Fruit fly (Drosophila melanogaster) whole organism, embryonic: ENCODE data around the gene Mal-B1.

ENCODE experiments used
- Adf1 ChIP-seq: fragments of 200-800 bp; sonication (Bioruptor generic); IDR thresholded peaks from 2 replicates; pipeline ENCODE4 v1.3.6; 2022; ENCODE audit warnings: missing biosample characterization, missing genetic modification characterization
- Awh ChIP-seq: fragments of 200-800 bp; sonication (Bioruptor generic); IDR thresholded peaks from 2 replicates; pipeline ENCODE4, ENCODE4 v1.3.6; 2022; ENCODE audit warnings: missing biosample characterization, missing genetic modification characterization
- BtbVII ChIP-seq: fragments of 200-800 bp; sonication (Bioruptor generic); optimal IDR thresholded peaks from 3 replicates; lab custom pipeline; 2017; ENCODE audit warnings: missing biosample characterization, mild to moderate bottlenecking, missing genetic modification characterization
- CG10267 ChIP-seq: fragments of 200-800 bp; sonication (Bioruptor generic); optimal IDR thresholded peaks from 2 replicates; lab custom pipeline; 2018; ENCODE audit warnings: missing biosample characterization, mild to moderate bottlenecking, missing genetic modification characterization, moderate library complexity
- CG10959 ChIP-seq: fragments of 200-800 bp; sonication (Bioruptor generic); IDR thresholded peaks from 2 replicates; pipeline ENCODE4 v1.3.6; 2022; ENCODE audit warnings: missing biosample characterization, missing genetic modification characterization
- CG14710 ChIP-seq: fragments of 200-800 bp; sonication (Bioruptor generic); optimal IDR thresholded peaks from 3 replicates; lab custom pipeline; 2019; ENCODE audit warnings: missing biosample characterization, mild to moderate bottlenecking, missing genetic modification characterization, moderate library complexity
- CG14965 ChIP-seq: fragments of 200-800 bp; sonication (Bioruptor generic); optimal IDR thresholded peaks from 2 replicates; lab custom pipeline; 2016; ENCODE audit warnings: missing biosample characterization, missing genetic modification characterization, borderline replicate concordance
- CG15073 ChIP-seq: fragments of 200-800 bp; sonication (Bioruptor generic); optimal IDR thresholded peaks from 2 replicates; lab custom pipeline; 2016; ENCODE audit warnings: missing biosample characterization, missing genetic modification characterization
- CG17186 ChIP-seq: fragments of 200-800 bp; sonication (Bioruptor generic); optimal IDR thresholded peaks from 3 replicates; lab custom pipeline; 2017; ENCODE audit warnings: missing biosample characterization, missing genetic modification reagents, missing genetic modification characterization
- CG17385 ChIP-seq: fragments of 200-800 bp; sonication (Bioruptor generic); optimal IDR thresholded peaks from 3 replicates; lab custom pipeline; 2018; ENCODE audit warnings: missing biosample characterization, mild to moderate bottlenecking, missing genetic modification characterization
- CG18619 ChIP-seq: fragments of 200-800 bp; sonication (Bioruptor generic); optimal IDR thresholded peaks from 3 replicates; lab custom pipeline; 2017; ENCODE audit warnings: missing biosample characterization, mild to moderate bottlenecking, missing genetic modification characterization
- CG2678 ChIP-seq: fragments of 200-800 bp; sonication (Bioruptor generic); optimal IDR thresholded peaks from 3 replicates; lab custom pipeline; 2019; ENCODE audit warnings: missing biosample characterization, mild to moderate bottlenecking, missing genetic modification characterization, moderate library complexity
- CG32532 ChIP-seq: fragments of 200-800 bp; sonication (Bioruptor generic); IDR thresholded peaks from 2 replicates; pipeline ENCODE4 v1.3.6; 2022; ENCODE audit warnings: missing biosample characterization, missing genetic modification characterization
- CG3281 ChIP-seq: fragments of 200-800 bp; sonication (Bioruptor generic); optimal IDR thresholded peaks from 3 replicates; lab custom pipeline; 2017; ENCODE audit warnings: missing biosample characterization, mild to moderate bottlenecking, missing genetic modification characterization
- CG3726 ChIP-seq: fragments of 200-800 bp; sonication (Bioruptor generic); IDR thresholded peaks from 3 replicates; pipeline ENCODE4, ENCODE4 v1.3.6; 2022; ENCODE audit warnings: missing biosample characterization, missing genetic modification characterization
- CG4820 ChIP-seq: fragments of 200-800 bp; sonication (Bioruptor generic); optimal IDR thresholded peaks from 3 replicates; lab custom pipeline; 2016; ENCODE audit warnings: missing biosample characterization, missing genetic modification characterization
- CG6765 ChIP-seq: fragments of 200-800 bp; sonication (Bioruptor generic); optimal IDR thresholded peaks from 3 replicates; lab custom pipeline; 2017; ENCODE audit warnings: missing biosample characterization, mild to moderate bottlenecking, missing genetic modification characterization
- CG8281 ChIP-seq: fragments of 200-800 bp; sonication (Bioruptor generic); optimal IDR thresholded peaks from 2 replicates; lab custom pipeline; 2018; ENCODE audit warnings: missing biosample characterization, mild to moderate bottlenecking, missing genetic modification characterization, moderate library complexity
- CG9437 ChIP-seq: fragments of 200-800 bp; sonication (Bioruptor generic); optimal IDR thresholded peaks from 2 replicates; lab custom pipeline; 2018; ENCODE audit warnings: missing biosample characterization, mild to moderate bottlenecking, missing genetic modification characterization
- CHES-1-like ChIP-seq: fragments of 200-800 bp; sonication (Bioruptor generic); optimal IDR thresholded peaks from 2 replicates; lab custom pipeline; 2016; ENCODE audit warnings: missing biosample characterization, missing genetic modification characterization
- CTCF ChIP-seq: fragments of 200-800 bp; sonication (Bioruptor generic); optimal IDR thresholded peaks from 2 replicates; lab custom pipeline; 2017; ENCODE audit warnings: missing biosample characterization, mild to moderate bottlenecking, missing genetic modification characterization, moderate library complexity
- Dll ChIP-seq: fragments of 200-800 bp; sonication (Bioruptor generic); IDR thresholded peaks from 4 replicates; pipeline ENCODE4 v1.3.6; 2022; ENCODE audit warnings: missing biosample characterization, missing genetic modification characterization; ENCODE audit not compliant: partially characterized antibody
- H2.0 ChIP-seq: fragments of 200-800 bp; sonication (Bioruptor generic); IDR thresholded peaks from 2 replicates; pipeline ENCODE4 v1.3.6; 2022; ENCODE audit warnings: missing biosample characterization, missing genetic modification characterization
- HHEX ChIP-seq: fragments of 200-800 bp; sonication (Bioruptor generic); optimal IDR thresholded peaks from 3 replicates; lab custom pipeline; 2017; ENCODE audit warnings: missing biosample characterization, mild to moderate bottlenecking, missing genetic modification characterization, missing genetic modification reagents
- Kr ChIP-seq: fragments of 200-800 bp; sonication (Bioruptor generic); optimal IDR thresholded peaks from 2 replicates; lab custom pipeline; 2017; ENCODE audit warnings: missing biosample characterization, mild to moderate bottlenecking, missing genetic modification characterization
- MBD-R2 ChIP-seq: fragments of 200-800 bp; sonication (Bioruptor generic); IDR thresholded peaks from 2 replicates; pipeline ENCODE4 v1.3.6; 2022; ENCODE audit warnings: missing biosample characterization, missing genetic modification characterization
- MESR4 ChIP-seq: fragments of 200-800 bp; sonication (Bioruptor generic); optimal IDR thresholded peaks from 2 replicates; lab custom pipeline; 2018; ENCODE audit warnings: missing biosample characterization, mild to moderate bottlenecking, missing genetic modification characterization, moderate library complexity
- Meics ChIP-seq: fragments of 200-800 bp; sonication (Bioruptor generic); optimal IDR thresholded peaks from 2 replicates; lab custom pipeline; 2017; ENCODE audit warnings: missing biosample characterization, mild to moderate bottlenecking, missing genetic modification characterization
- Nf-YA ChIP-seq: fragments of 200-800 bp; sonication (Bioruptor generic); IDR thresholded peaks from 2 replicates; pipeline ENCODE4 v1.3.6; 2022; ENCODE audit warnings: missing biosample characterization, missing genetic modification characterization
- Trl ChIP-seq, 3 experiments: fragments of >200 bp in 2 of 3; fragments of 200-800 bp in 1 of 3; sonication (Bioruptor generic) in 1 of 3; optimal IDR thresholded peaks; 2 replicates in 1 of 3; 3 replicates in 2 of 3; lab custom pipeline; 2016 to 2017; ENCODE audit warnings: missing biosample characterization in 1 of 3, missing genetic modification characterization in 1 of 3
- Usf ChIP-seq: fragments of 200-800 bp; sonication (Bioruptor generic); optimal IDR thresholded peaks from 2 replicates; lab custom pipeline; 2017; ENCODE audit warnings: missing genotype, missing biosample characterization, missing genetic modification characterization
- YL-1 ChIP-seq: fragments of 200-800 bp; sonication (Bioruptor generic); optimal IDR thresholded peaks from 3 replicates; lab custom pipeline; 2017; ENCODE audit warnings: missing biosample characterization, mild to moderate bottlenecking, missing genetic modification characterization
- bowl ChIP-seq: fragments of 200-800 bp; sonication (Bioruptor generic); IDR thresholded peaks from 2 replicates; pipeline ENCODE4 v1.3.6; 2022; ENCODE audit warnings: missing biosample characterization, missing genetic modification characterization
- croc ChIP-seq: fragments of 200-800 bp; sonication (Bioruptor generic); conservative IDR thresholded peaks from 3 replicates; pipeline ENCODE4 v1.3.6; 2022; ENCODE audit warnings: missing biosample characterization, missing genetic modification characterization
- dati ChIP-seq: fragments of 200-800 bp; sonication (Bioruptor generic); IDR thresholded peaks from 2 replicates; pipeline ENCODE4 v1.3.6; 2022; ENCODE audit warnings: missing biosample characterization, missing genetic modification characterization
- fd102C ChIP-seq: fragments of 200-800 bp; sonication (Bioruptor generic); optimal IDR thresholded peaks from 2 replicates; lab custom pipeline; 2018; ENCODE audit warnings: missing biosample characterization, mild to moderate bottlenecking, missing genetic modification characterization, moderate library complexity
- ftz-f1 ChIP-seq: fragments of 200-800 bp; sonication (Bioruptor generic); optimal IDR thresholded peaks from 2 replicates; lab custom pipeline; 2016; ENCODE audit warnings: missing biosample characterization, missing genetic modification characterization
- fu2 ChIP-seq: fragments of 200-800 bp; sonication (Bioruptor generic); optimal IDR thresholded peaks from 2 replicates; lab custom pipeline; 2016; ENCODE audit warnings: missing biosample characterization, missing genetic modification characterization
- gcm ChIP-seq: fragments of 200-800 bp; sonication (Bioruptor generic); optimal IDR thresholded peaks from 2 replicates; lab custom pipeline; 2019; ENCODE audit warnings: missing biosample characterization, mild to moderate bottlenecking, missing genetic modification characterization, moderate library complexity
- gcm2 ChIP-seq: fragments of 200-800 bp; sonication (Bioruptor generic); optimal IDR thresholded peaks from 2 replicates; lab custom pipeline; 2016; ENCODE audit warnings: missing biosample characterization, missing genetic modification characterization
- gem ChIP-seq: fragments of 200-800 bp; sonication (Bioruptor generic); optimal IDR thresholded peaks from 2 replicates; lab custom pipeline; 2019; ENCODE audit warnings: missing biosample characterization, mild to moderate bottlenecking, missing genetic modification characterization, moderate library complexity
- hb ChIP-seq: fragments of 200-800 bp; sonication (Bioruptor generic); IDR thresholded peaks from 3 replicates; pipeline ENCODE4 v1.3.6; 2022; ENCODE audit warnings: missing biosample characterization, missing genetic modification characterization; ENCODE audit not compliant: partially characterized antibody
- jumu ChIP-seq: fragments of 200-800 bp; sonication (Bioruptor generic); optimal IDR thresholded peaks from 3 replicates; lab custom pipeline; 2016; ENCODE audit warnings: missing biosample characterization, missing genetic modification characterization
- nerfin-1 ChIP-seq: fragments of 200-800 bp; sonication (Bioruptor generic); optimal IDR thresholded peaks from 3 replicates; lab custom pipeline; 2019; ENCODE audit warnings: missing biosample characterization, mild to moderate bottlenecking, missing genetic modification characterization, moderate library complexity
- nom ChIP-seq: fragments of 200-800 bp; sonication (Bioruptor generic); optimal IDR thresholded peaks from 2 replicates; lab custom pipeline; 2017; ENCODE audit warnings: missing biosample characterization, missing genetic modification characterization, mild to moderate bottlenecking, moderate library complexity, missing genetic modification reagents
- rib ChIP-seq: fragments of 200-800 bp; sonication (Bioruptor generic); IDR thresholded peaks from 2 replicates; pipeline ENCODE4 v1.3.6; 2022; ENCODE audit warnings: missing biosample characterization, missing genetic modification characterization
- seq ChIP-seq: fragments of 200-800 bp; sonication (Bioruptor generic); IDR thresholded peaks from 2 replicates; pipeline ENCODE4 v1.3.6; 2022; ENCODE audit warnings: missing biosample characterization, missing genetic modification characterization
- sna ChIP-seq: fragments of 200-800 bp; sonication (Bioruptor generic); IDR thresholded peaks from 2 replicates; pipeline ENCODE4 v1.3.6; 2022; ENCODE audit warnings: missing biosample characterization, missing genetic modification characterization; ENCODE audit not compliant: partially characterized antibody
- stc ChIP-seq: fragments of 200-800 bp; sonication (Bioruptor generic); IDR thresholded peaks from 2 replicates; pipeline ENCODE4 v1.3.6; 2022; ENCODE audit warnings: missing biosample characterization, missing genetic modification characterization

Gene Mal-B1

DNA sequence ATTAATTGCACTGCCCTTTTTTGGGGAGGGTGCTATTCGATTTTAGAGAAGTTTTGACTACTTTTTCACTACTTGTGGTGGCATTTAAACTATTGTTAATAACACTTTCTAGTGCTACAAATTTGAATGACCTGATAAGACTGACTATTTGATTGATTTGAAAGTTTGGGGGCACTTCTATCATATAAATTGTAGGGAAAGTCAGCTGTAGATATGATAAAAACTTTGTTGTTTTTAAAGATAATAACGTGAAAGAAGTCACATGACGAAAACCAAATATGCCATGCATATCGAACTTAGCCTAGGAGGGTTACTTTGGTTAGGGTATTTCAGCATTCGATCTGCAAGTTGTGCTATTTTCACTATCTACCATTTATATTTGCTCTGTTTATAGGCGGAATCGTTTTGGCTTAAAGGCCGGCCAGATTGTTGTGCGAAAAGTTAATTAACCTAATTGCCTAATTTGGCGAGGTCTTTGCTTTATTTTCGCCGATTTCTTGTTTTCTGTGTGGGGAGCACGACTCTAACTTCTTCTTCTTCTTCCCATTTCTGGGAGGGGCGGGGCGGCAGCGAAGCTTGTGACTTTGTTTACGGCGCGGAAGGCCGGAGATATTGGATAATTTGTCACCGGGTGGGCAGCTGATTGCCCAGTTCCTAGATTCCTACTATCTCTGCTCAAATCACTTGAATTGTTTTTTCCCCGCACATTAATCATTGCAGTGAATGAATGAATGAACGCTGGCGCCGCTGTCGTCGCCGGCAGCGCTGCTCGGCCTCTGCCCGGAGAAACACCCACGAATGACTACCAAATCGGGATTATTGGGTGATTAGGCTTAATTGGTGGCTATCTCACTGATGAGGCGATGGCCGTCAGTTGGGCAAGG, 34.0 kb upstream of the Mal-B1 start:
- TF ChIP-seq CG10959: no peak
- no peak for TF ChIP-seq croc (GFP tag; lab: Robert Waterston, UW)
- TF ChIP-seq CTCF (GFP tag; lab: Kevin White, UChicago): no peak
- TF ChIP-seq Nf-YA (GFP tag; lab: Robert Waterston, UW): no peak
- no peak for TF ChIP-seq HHEX (GFP tag; lab: Kevin White, UChicago)
- TF ChIP-seq CG14710 (tag; lab: Kevin White, UChicago): no peak
- no peak for TF ChIP-seq gcm2 (GFP tag; lab: Kevin White, UChicago)
- no peak for TF ChIP-seq ftz-f1
- peak; percentile 33 for TF ChIP-seq YL-1
- peak; percentile 91 for TF ChIP-seq MESR4 (GFP tag; lab: Kevin White, UChicago)
- no peak for TF ChIP-seq CG6765 (GFP tag; lab: Kevin White, UChicago)
- TF ChIP-seq CG3726 (GFP tag; lab: Robert Waterston, UW): no peak
- TF ChIP-seq Usf (GFP tag; lab: Kevin White, UChicago): no peak
- no peak for TF ChIP-seq bowl (GFP tag; lab: Robert Waterston, UW)
- no peak for TF ChIP-seq nom (GFP tag; lab: Kevin White, UChicago)
- TF ChIP-seq Dll (GFP tag; lab: Robert Waterston, UW): no peak; the same call in 3 of the 4 replicates
- no peak for TF ChIP-seq CG10267 (tag; lab: Kevin White, UChicago)
- no peak for TF ChIP-seq jumu
- TF ChIP-seq H2.0 (GFP tag; lab: Robert Waterston, UW): no peak
- no peak for TF ChIP-seq CG15073 (GFP tag; lab: Kevin White, UChicago)
- TF ChIP-seq fd102C (GFP tag; lab: Kevin White, UChicago): no peak
- TF ChIP-seq seq (GFP tag; lab: Robert Waterston, UW): no peak
- TF ChIP-seq CG17186 (GFP tag; lab: Kevin White, UChicago): no peak
- no peak for TF ChIP-seq CG18619
- peak; percentile 15 for TF ChIP-seq CG3281 (GFP tag; lab: Kevin White, UChicago)
- no peak for TF ChIP-seq CG14965
- peak; percentile 50; the same call in 1 of the 3 replicates for TF ChIP-seq hb (GFP tag; lab: Robert Waterston, UW)
- TF ChIP-seq Kr (GFP tag; lab: Kevin White, UChicago): no peak
- TF ChIP-seq BtbVII (GFP tag; lab: Kevin White, UChicago): no peak
- TF ChIP-seq CHES-1-like: no peak
- 0 out of 2 replicates have a peak, but pooled peaks have one; percentile 80 for TF ChIP-seq sna (GFP tag; lab: Robert Waterston, UW)
- TF ChIP-seq rib (GFP tag; lab: Robert Waterston, UW): no peak
- no peak for TF ChIP-seq Trl (optimal IDR thresholded peaks at IDR 0.05; lab: Kevin White, UChicago)
- no peak for TF ChIP-seq Trl (GFP tag; optimal IDR thresholded peaks at IDR 0.05; lab: Kevin White, UChicago)
- TF ChIP-seq CG8281 (tag; lab: Kevin White, UChicago): no peak
- no peak for TF ChIP-seq dati (GFP tag; lab: Robert Waterston, UW)
- TF ChIP-seq CG17385 (GFP tag; lab: Kevin White, UChicago): peak; percentile 93
- TF ChIP-seq Adf1: peak; percentile 98
- TF ChIP-seq MBD-R2 (GFP tag; lab: Robert Waterston, UW): peak; percentile 43; the same call in 1 of the 2 replicates
- no peak for TF ChIP-seq CG4820 (GFP tag; lab: Kevin White, UChicago)
- no peak for TF ChIP-seq Awh (GFP tag; lab: Robert Waterston, UW)
- peak; percentile 15 for TF ChIP-seq CG2678 (tag; lab: Kevin White, UChicago)
- TF ChIP-seq nerfin-1: no peak
- TF ChIP-seq Meics (GFP tag; lab: Kevin White, UChicago): peak; percentile 11
- TF ChIP-seq CG9437 (GFP tag; lab: Kevin White, UChicago): no peak
- peak; percentile 27 for TF ChIP-seq gem (tag; lab: Kevin White, UChicago)
- TF ChIP-seq gcm (GFP tag; lab: Kevin White, UChicago): no peak
- 0 out of 2 replicates have a peak, but pooled peaks have one; percentile 19 for TF ChIP-seq CG32532
- no peak for TF ChIP-seq stc
- TF ChIP-seq fu2 (GFP tag; lab: Kevin White, UChicago): no peak
